Worm (Caenorhabditis elegans) whole organism, dauer: ENCODE data around the gene C02E7.10.
"Not testable (repeated sequence)": the region's sequence is repeated elsewhere in the genome, so short reads cannot be mapped to it uniquely, and the experiment has no call there.

Experiments used
- unc-62 ChIP-seq: sonication (generic microtip); optimal IDR thresholded peaks from 2 replicates; lab custom pipeline; 2017; ENCODE audit warnings: missing biosample characterization, missing genetic modification reagents, missing genetic modification characterization

Gene C02E7.10

DNA sequence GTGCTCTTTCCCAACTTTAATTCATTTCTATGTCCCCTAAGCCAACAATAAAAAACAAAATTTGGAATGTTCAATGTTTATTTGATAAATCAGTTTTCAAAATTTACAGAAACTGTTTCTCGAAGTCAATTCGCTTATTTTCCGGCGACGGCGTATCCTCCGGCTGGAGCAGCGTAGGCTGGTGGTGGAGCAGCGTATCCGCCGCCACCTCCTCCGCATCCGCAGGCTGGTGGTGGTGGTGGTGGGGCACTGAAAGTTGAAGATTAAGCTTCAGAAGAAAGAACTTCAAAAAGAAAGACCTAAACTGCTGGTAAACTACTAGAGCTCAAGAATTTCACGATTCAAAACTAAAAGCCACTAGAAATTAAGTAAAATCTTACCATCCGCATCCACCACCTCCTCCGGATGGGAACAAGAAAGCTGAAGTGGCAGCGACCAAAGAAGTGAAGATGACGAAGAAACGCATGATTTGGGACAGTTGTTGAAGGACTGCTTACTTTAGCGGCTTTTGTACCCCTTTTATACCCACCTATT is 14.7 kb downstream of the C02E7.10 start, which contains the start of gene C02E7.7:
Gene C02E7.7 (minus strand): TSS at position 484 of the 534 bp plus-strand sequence.
- no peak for TF ChIP-seq unc-62 (GFP tag; lab: Kevin White, UChicago)

DNA sequence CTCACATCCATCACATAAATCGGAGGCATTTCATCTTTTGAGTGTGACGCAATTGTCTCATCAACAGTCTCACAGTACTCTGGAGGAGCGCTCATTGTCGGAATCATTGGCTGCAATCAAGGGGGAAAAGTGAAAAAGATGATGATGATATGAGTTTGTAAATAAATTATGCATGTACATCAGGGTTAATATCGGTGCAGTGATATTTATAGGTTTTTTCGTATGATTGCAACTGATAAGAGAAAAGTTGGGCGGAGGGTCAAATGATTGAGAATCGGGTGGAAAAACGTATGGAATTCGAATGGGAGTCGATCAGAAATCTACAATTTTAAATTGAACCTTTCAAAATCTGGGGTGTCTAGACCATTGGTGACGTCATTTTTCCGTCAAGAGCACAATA is 18.0 kb downstream of the C02E7.10 start, which contains the start of gene H23N18.6:
Gene H23N18.6 (minus strand): TSS at position 201 of the 400 bp plus-strand sequence.
- TF ChIP-seq unc-62 (GFP tag; lab: Kevin White, UChicago) = no peak

DNA sequence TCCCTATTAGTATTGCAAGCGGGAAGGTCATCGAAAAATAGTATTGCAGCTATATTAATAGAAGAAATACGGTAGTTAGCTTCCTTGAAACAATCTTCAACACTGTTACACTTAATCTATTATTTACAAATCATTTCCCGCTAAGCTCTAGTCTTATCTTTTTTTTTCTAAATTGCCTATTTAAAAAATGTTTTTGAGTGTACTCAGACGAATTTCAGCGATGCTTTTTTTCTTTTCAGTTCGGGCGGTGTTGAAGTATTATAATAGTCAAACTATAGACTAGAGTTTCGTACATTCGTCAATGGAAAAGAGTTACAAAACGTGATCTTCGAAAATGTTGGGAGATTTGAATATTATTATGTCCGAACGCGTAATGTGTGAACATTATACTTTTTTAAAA is 19.0 kb downstream of the C02E7.10 start:
- no peak for TF ChIP-seq unc-62 (GFP tag; lab: Kevin White, UChicago)

DNA sequence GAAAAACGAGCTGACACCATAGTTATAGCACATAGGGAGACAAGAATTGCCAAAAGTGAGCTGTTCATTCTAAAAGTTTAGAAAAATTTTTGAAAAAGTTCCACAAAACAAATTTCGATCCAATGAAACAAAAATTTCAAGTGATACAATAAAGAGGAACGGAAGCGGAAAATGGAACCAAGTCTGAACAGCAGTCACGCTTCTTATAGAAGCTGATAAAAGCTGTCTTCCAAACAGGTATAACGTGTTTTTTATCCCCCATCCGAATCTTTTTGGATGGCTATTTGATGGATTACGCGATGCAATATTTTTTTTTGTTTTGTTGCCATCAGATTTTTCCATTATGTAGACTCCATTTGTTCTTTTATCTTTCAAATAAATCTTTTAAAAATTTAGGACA is 20.5 kb downstream of the C02E7.10 start, which contains the start of gene H23N18.5:
Gene H23N18.5 (minus strand): TSS at position 69 of the 400 bp plus-strand sequence.
- TF ChIP-seq unc-62 (GFP tag; lab: Kevin White, UChicago) = no peak

DNA sequence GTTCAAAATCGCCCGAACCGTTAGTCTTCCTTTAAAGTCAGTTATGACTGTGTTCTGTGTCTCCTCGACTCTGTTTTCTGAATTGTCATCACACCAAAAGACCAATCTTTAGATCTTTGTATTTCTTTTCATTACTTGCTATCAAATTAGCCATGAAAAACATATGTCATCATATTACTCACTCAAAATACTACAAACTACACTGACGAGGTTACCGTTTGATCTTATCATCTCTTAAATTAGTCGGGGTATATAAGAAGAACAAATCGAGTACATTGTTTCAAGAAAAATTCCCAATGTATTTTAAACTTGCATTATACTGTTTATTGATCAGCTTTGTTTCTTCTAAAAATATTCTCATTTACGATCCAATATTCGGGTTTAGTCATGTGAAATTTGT is 24.3 kb downstream of the C02E7.10 start, which contains the start of gene ugt-13:
Gene ugt-13 (plus strand): TSS at position 294 of the 400 bp plus-strand sequence.
- TF ChIP-seq unc-62 (GFP tag; lab: Kevin White, UChicago) = no peak

DNA sequence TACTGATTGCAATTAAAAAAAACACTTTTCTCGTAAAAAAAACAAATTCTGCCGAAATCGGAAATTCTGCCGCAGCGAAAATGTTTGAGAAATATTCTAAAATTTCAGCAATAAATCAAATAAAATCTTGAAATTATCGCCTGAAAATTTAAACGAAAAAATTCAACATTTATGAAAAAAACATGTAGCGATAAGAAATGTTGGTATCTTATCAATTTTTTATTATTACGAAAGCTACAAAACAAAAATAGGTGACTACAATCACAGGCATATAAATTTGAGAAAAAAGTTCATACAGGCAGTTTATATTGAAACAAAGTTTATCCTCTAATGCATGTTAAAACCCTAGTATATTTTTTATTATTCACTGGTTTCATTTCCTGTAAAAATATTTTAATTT is 26.9 kb downstream of the C02E7.10 start, which contains the start of gene ugt-14:
Gene ugt-14 (plus strand): TSS at position 301 of the 400 bp plus-strand sequence.
- TF ChIP-seq unc-62 (GFP tag; lab: Kevin White, UChicago) = no peak

DNA sequence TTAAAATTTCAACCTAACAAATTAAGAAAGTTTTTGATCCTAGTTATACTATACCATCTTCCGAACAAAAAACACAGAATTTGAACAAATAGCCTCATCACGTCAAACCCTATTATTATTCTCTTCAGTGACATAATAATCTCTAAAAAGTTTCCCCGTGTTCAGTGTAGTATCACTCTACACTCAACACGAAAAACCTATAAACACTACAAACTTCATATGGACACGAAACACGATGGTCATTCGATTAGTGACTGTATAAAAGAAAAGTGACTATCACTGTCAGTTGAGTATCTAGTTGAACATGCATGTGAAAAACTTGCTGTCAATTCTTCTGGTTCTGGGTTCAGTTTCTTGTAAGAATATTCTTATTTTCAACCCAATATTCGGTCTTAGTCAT is 29.1 kb downstream of the C02E7.10 start, which contains the start of gene ugt-8:
Gene ugt-8 (plus strand): TSS at position 235 of the 400 bp plus-strand sequence.
- no peak for TF ChIP-seq unc-62 (GFP tag; lab: Kevin White, UChicago)

DNA sequence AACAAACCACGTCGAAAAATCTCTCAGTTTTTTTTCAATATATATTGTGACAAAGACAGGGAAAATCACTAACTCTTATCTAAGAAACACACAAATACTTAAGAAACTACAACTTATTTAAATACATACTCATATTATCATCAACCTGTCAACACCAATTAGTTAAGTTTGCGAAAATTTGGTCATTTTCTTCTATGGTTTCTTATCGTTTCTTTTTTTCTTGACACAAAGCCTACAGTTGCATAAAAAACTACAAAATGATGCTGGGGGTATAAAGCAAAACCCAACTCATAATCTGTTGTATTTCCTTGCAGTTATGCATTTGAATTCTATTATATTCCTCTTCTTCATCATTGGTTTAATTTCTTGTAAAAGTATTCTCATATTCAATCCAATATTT is 31.8 kb downstream of the C02E7.10 start, which contains the start of gene ugt-67:
Gene ugt-67 (plus strand): TSS at position 301 of the 400 bp plus-strand sequence.
- no peak for TF ChIP-seq unc-62 (GFP tag; lab: Kevin White, UChicago)

DNA sequence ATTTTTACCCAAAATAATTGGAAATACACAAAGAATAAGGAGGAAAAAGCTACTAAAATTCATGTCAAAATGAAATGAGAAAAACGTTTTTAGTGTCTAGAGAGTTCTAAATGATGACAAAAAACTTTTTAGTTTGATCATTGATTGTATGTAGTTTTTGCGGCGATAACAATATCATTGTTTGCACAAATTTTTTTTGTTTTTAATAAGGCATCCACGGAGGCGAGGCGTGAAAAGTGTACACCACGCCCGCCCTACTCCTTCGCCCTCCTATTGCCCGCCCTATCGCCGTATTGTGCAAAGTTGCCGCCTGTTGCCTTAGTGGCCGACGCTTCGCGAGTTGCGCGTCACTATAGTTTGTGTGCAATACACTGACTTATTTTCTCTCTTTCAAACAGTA is 32.8 kb downstream of the C02E7.10 start, which contains the start of gene ugt-10:
Gene ugt-10 (minus strand): TSS at position 101 of the 400 bp plus-strand sequence.
- TF ChIP-seq unc-62 (GFP tag; lab: Kevin White, UChicago) = not testable (repeated sequence)

DNA sequence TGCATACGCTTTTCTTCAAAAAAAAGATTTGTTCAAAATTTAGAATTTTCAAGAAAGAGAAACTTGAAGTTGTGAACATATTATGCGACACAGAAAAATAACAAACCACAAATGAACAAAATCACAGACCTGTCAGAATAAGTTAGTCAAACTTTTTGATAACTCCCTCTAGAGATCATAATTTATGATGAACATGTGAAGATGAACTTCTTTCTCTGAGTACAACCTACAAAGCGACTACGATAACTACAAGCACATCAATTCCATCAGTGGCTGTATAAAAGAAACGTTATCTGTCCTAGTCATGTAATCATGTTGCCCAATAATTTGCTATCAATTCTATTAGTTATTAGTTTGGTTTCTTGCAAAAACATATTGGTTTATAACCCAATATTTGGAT is 37.1 kb downstream of the C02E7.10 start, which contains the start of gene ugt-9:
Gene ugt-9 (plus strand): TSS at position 305 of the 400 bp plus-strand sequence.
- TF ChIP-seq unc-62 (GFP tag; lab: Kevin White, UChicago) = no peak

DNA sequence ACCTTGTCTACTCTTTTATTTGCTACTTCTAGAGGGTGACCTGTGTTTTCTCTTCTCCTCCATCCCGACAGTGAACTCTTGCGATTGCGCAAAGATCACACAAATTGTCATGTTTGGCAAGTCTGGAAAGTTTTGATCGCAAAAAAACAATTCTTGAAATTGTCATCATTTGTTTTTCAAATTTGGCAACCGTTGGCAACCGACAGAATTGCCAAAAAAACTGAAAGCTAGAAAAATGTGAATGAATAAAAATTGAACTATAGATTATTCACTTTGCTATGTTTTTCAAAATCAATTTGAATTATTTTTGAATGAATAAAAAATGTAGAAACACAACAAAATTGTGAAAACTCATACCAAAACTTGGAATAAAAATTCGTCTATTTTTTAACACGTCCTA is 37.9 kb downstream of the C02E7.10 start, which contains the start of gene ugt-11:
Gene ugt-11 (minus strand): TSS at position 101 of the 400 bp plus-strand sequence.
- TF ChIP-seq unc-62 (GFP tag; lab: Kevin White, UChicago) = no peak

DNA sequence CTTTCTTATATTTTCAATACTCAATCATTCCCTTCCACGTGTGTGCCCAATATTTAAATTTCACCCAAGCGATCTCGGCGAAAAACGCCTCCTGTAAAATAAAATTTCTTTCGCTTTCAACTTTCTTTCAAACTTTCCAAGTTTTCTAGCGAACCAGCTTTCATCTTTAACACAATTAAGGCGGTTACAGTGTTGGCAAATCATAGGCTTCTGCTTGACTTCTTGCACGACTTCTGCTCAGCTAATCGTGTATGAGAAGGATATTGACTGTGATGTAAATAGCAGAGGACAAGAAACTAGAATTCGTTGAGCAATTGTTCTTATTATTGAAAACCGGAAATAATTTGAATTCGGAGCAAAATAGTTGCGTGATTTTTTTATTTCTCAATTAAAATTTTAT is 41.5 kb downstream of the C02E7.10 start:
- no peak for TF ChIP-seq unc-62 (GFP tag; lab: Kevin White, UChicago)

DNA sequence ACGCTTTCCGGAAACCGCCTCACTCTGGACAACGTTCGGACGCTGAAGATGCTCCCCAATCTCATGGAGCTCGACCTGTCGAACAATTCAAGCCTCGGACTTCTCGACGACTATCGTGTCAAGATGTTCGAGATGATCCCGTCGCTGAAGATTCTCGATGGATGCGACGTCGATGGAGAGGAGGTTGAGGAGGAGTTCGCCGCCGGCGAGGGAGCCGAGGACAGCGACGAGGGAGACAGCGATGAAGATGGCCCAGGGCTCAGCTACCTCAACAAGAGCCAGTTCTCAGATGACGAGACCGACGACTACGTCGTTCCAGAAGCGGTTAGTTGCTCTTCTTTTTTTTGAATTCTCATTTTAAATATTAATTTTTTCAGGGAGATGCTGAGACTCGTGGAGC is 42.1 kb downstream of the C02E7.10 start:
- TF ChIP-seq unc-62 (GFP tag; lab: Kevin White, UChicago) = no peak

DNA sequence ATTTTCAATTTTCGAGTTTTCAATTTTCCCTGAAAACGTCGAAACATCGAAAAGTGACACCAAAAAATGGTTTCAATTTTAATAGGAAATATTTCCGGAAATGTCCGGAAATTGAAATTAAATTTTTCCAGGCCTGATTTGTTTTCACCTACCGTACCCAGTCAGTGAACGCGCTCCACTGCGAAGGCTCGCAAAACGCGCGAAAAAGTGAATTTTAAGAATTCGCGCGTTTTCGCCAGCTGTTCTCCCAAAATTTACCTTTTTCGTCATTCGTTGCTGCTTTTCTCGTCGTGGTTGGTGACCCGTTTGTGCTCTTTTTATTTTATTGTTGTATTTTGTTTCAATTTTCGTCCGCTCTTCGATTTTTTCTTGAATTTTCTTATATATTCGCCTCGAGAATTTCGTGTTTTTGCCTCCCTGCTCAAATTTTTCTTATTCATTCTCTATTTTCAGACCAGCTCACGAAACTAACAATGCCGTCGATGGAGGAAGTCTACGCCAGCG is 42.8 kb downstream of the C02E7.10 start, which contains the start of gene T19H12.2:
Gene T19H12.2 (plus strand): TSS at position 454 of the 504 bp plus-strand sequence.
- no peak for TF ChIP-seq unc-62 (GFP tag; lab: Kevin White, UChicago)

DNA sequence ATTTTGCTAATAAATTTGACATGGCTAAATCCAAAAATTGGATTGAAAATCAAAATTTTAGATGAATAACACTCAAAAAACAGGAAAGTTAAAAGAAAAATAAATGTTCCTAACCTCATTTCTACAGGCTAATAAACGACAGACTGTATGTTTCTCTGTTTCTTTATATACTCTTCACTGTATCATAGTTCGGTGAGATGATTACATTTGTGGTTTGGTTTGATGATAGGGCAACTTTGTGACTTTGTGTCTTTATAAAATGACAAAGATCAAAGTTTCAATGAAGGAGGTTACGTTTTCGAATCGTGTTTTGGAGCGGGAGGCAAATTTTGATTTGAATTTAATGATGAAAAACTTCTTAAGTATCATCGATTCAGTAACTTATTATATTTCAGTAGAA is 43.4 kb downstream of the C02E7.10 start, which contains the start of gene ugt-12:
Gene ugt-12 (minus strand): TSS at position 153 of the 400 bp plus-strand sequence.
- TF ChIP-seq unc-62 (GFP tag; lab: Kevin White, UChicago) = no peak

DNA sequence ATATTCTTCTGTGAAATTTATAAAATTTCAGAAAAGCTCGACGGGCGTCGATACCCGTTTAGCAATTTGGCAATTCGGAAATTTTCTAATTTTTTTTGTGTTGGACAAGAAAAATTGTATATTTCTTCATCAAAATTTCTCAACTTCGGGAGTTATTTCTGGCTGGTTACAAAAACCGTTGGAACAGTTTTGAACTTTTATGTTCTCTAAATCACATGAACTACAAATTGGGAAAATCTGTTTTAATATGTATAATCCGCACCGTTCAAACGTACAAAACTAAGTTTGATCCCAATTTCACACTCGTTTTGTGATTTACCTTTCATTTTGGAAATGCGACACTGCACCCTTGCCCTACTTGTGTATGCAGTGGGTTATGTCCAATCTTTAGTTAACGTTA is 47.5 kb downstream of the C02E7.10 start, which contains the start of gene T19H12.3:
Gene T19H12.3 (plus strand): TSS at position 301 of the 400 bp plus-strand sequence.
- TF ChIP-seq unc-62 (GFP tag; lab: Kevin White, UChicago) = no peak
